Fruit fly (Drosophila melanogaster) whole organism, embryonic: ENCODE results near the gene CG13601.

Experiments
- Atf-2 ChIP-seq: fragments of 200-800 bp; sonication (Bioruptor generic); optimal IDR thresholded peaks from 2 replicates; lab custom pipeline; 2016; ENCODE audit warnings: missing biosample characterization, missing genetic modification characterization
- Awh ChIP-seq: fragments of 200-800 bp; sonication (Bioruptor generic); IDR thresholded peaks from 2 replicates; pipeline ENCODE4, ENCODE4 v1.3.6; 2022; ENCODE audit warnings: missing biosample characterization, missing genetic modification characterization
- CG10979 ChIP-seq: fragments of 200-800 bp; sonication (Bioruptor generic); optimal IDR thresholded peaks from 2 replicates; lab custom pipeline; 2018; ENCODE audit warnings: missing biosample characterization, mild to moderate bottlenecking, missing genetic modification characterization, moderate library complexity
- CG11085 ChIP-seq: fragments of 200-800 bp; sonication (Bioruptor generic); IDR thresholded peaks from 2 replicates; pipeline ENCODE4 v1.3.6; 2022; ENCODE audit warnings: missing biosample characterization, missing genetic modification characterization
- CG12659 ChIP-seq: fragments of 200-800 bp; sonication (Bioruptor generic); optimal IDR thresholded peaks from 3 replicates; lab custom pipeline; 2017; ENCODE audit warnings: mild to moderate bottlenecking, missing biosample characterization, missing genetic modification reagents, missing genetic modification characterization
- CG12942 ChIP-seq: fragments of 200-800 bp; sonication (Bioruptor generic); optimal IDR thresholded peaks from 3 replicates; lab custom pipeline; 2016; ENCODE audit warnings: missing biosample characterization, missing genetic modification characterization
- CG18011 ChIP-seq: fragments of 200-800 bp; sonication (Bioruptor generic); optimal IDR thresholded peaks from 2 replicates; lab custom pipeline; 2017; ENCODE audit warnings: missing biosample characterization, missing genetic modification characterization, mild to moderate bottlenecking, moderate library complexity, missing genotype
- CG18262 ChIP-seq: fragments of 200-800 bp; optimal IDR thresholded peaks from 3 replicates; lab custom pipeline; 2019; ENCODE audit warnings: missing biosample characterization, mild to moderate bottlenecking, missing genetic modification characterization, moderate library complexity
- CG3065 ChIP-seq: fragments of 200-800 bp; sonication (Bioruptor generic); optimal IDR thresholded peaks from 2 replicates; lab custom pipeline; 2016; ENCODE audit warnings: missing biosample characterization, missing genetic modification characterization
- CG3163 ChIP-seq: fragments of 200-800 bp; sonication (Bioruptor generic); optimal IDR thresholded peaks from 3 replicates; lab custom pipeline; 2016; ENCODE audit warnings: missing biosample characterization, missing genetic modification characterization
- CG34224 ChIP-seq: fragments of 200-800 bp; sonication (Bioruptor generic); IDR thresholded peaks from 3 replicates; pipeline ENCODE4 v1.3.6; 2022; ENCODE audit warnings: missing biosample characterization, missing genetic modification characterization; ENCODE audit not compliant: partially characterized antibody
- CG34376 ChIP-seq: fragments of 200-800 bp; sonication (Bioruptor generic); optimal IDR thresholded peaks from 2 replicates; lab custom pipeline; 2018; ENCODE audit warnings: missing biosample characterization, mild to moderate bottlenecking, missing genetic modification characterization
- CG3726 ChIP-seq: fragments of 200-800 bp; sonication (Bioruptor generic); IDR thresholded peaks from 3 replicates; pipeline ENCODE4, ENCODE4 v1.3.6; 2022; ENCODE audit warnings: missing biosample characterization, missing genetic modification characterization
- CG43689 ChIP-seq: fragments of 200-800 bp; sonication (Bioruptor generic); IDR thresholded peaks from 2 replicates; pipeline ENCODE4 v1.3.6; 2022; ENCODE audit warnings: missing biosample characterization, missing genetic modification characterization
- CG7987 ChIP-seq: fragments of 200-800 bp; sonication (Bioruptor generic); optimal IDR thresholded peaks from 2 replicates; lab custom pipeline; 2018; ENCODE audit warnings: missing biosample characterization, mild to moderate bottlenecking, missing genetic modification characterization, moderate library complexity
- CG8359 ChIP-seq: fragments of 200-800 bp; sonication (Bioruptor generic); optimal IDR thresholded peaks from 2 replicates; lab custom pipeline; 2017; ENCODE audit warnings: missing biosample characterization, mild to moderate bottlenecking, missing genetic modification characterization, borderline replicate concordance
- CG8944 ChIP-seq: fragments of 200-800 bp; sonication (Bioruptor generic); optimal IDR thresholded peaks from 3 replicates; lab custom pipeline; 2016; ENCODE audit warnings: missing biosample characterization, missing genetic modification characterization
- D ChIP-seq, 2 experiments: fragments of 200-800 bp in 1 of 2; fragments of >200 bp in 1 of 2; sonication (Bioruptor generic) in 1 of 2; optimal IDR thresholded peaks; 2 replicates in 1 of 2; 3 replicates in 1 of 2; lab custom pipeline; 2017; ENCODE audit warnings: mild to moderate bottlenecking in 1 of 2, missing biosample characterization in 1 of 2, missing genetic modification characterization in 1 of 2, missing genetic modification reagents in 1 of 2
- Drgx ChIP-seq: fragments of 200-800 bp; sonication (Bioruptor generic); IDR thresholded peaks from 2 replicates; pipeline ENCODE4 v1.3.6; 2022; ENCODE audit warnings: missing biosample characterization, missing genetic modification characterization
- E2f1 ChIP-seq: fragments of 200-800 bp; sonication (Bioruptor generic); IDR thresholded peaks from 2 replicates; pipeline ENCODE4 v1.3.6; 2022; ENCODE audit warnings: missing biosample characterization, missing genetic modification characterization
- Eip74EF ChIP-seq, 2 experiments: fragments of 200-800 bp in 1 of 2; fragments of >200 bp in 1 of 2; sonication (Bioruptor generic) in 1 of 2; optimal IDR thresholded peaks; 2 replicates each; lab custom pipeline; 2017 to 2019; ENCODE audit warnings: missing biosample characterization in 2 of 2, missing genetic modification characterization in 2 of 2, mild to moderate bottlenecking in 1 of 2, moderate library complexity in 1 of 2
- Hey ChIP-seq: fragments of 200-800 bp; sonication (Bioruptor generic); optimal IDR thresholded peaks from 3 replicates; lab custom pipeline; 2018; ENCODE audit warnings: missing biosample characterization, mild to moderate bottlenecking, missing genetic modification characterization
- Meics ChIP-seq: fragments of 200-800 bp; sonication (Bioruptor generic); optimal IDR thresholded peaks from 2 replicates; lab custom pipeline; 2017; ENCODE audit warnings: missing biosample characterization, mild to moderate bottlenecking, missing genetic modification characterization
- Nf-YC ChIP-seq: fragments of 200-800 bp; optimal IDR thresholded peaks from 3 replicates; lab custom pipeline; 2019; ENCODE audit warnings: missing biosample characterization, mild to moderate bottlenecking, missing genetic modification characterization, moderate library complexity
- Rfx ChIP-seq: fragments of 200-800 bp; sonication (Bioruptor generic); IDR thresholded peaks from 2 replicates; pipeline ENCODE4 v1.3.6; 2022; ENCODE audit warnings: missing biosample characterization, missing genetic modification characterization
- Six4 ChIP-seq: fragments of 200-800 bp; sonication (Bioruptor generic); optimal IDR thresholded peaks from 2 replicates; lab custom pipeline; 2016; ENCODE audit warnings: missing biosample characterization, missing genetic modification characterization
- Ssrp ChIP-seq: fragments of 200-800 bp; sonication (Bioruptor generic); optimal IDR thresholded peaks from 2 replicates; lab custom pipeline; 2018; ENCODE audit warnings: missing biosample characterization, mild to moderate bottlenecking, missing genetic modification characterization, moderate library complexity
- ara ChIP-seq: fragments of 200-800 bp; sonication (Bioruptor generic); IDR thresholded peaks from 2 replicates; pipeline ENCODE4 v1.3.6; 2022; ENCODE audit warnings: missing biosample characterization, missing genetic modification characterization
- bcd ChIP-seq: fragments of 200-800 bp; sonication (Bioruptor generic); optimal IDR thresholded peaks from 2 replicates; lab custom pipeline; 2017; ENCODE audit warnings: missing biosample characterization, mild to moderate bottlenecking, missing genetic modification characterization
- corto ChIP-seq: fragments of 200-800 bp; sonication (Bioruptor generic); optimal IDR thresholded peaks from 2 replicates; lab custom pipeline; 2016; ENCODE audit warnings: missing biosample characterization, mild to moderate bottlenecking, missing genetic modification characterization, moderate library complexity
- crc ChIP-seq: fragments of 200-800 bp; sonication (Bioruptor generic); optimal IDR thresholded peaks from 2 replicates; lab custom pipeline; 2016; ENCODE audit warnings: missing biosample characterization, missing genetic modification characterization
- crol ChIP-seq: fragments of 200-800 bp; sonication (Bioruptor generic); IDR thresholded peaks from 2 replicates; pipeline ENCODE4 v1.3.6; 2022; ENCODE audit warnings: missing biosample characterization, missing genetic modification characterization
- dati ChIP-seq: fragments of 200-800 bp; sonication (Bioruptor generic); IDR thresholded peaks from 2 replicates; pipeline ENCODE4 v1.3.6; 2022; ENCODE audit warnings: missing biosample characterization, missing genetic modification characterization
- dysf ChIP-seq: fragments of 200-800 bp; sonication (Bioruptor generic); IDR thresholded peaks from 3 replicates; pipeline ENCODE4 v1.3.6; 2022; ENCODE audit warnings: missing biosample characterization, missing genetic modification characterization
- emc ChIP-seq: fragments of 200-800 bp; sonication (Bioruptor generic); optimal IDR thresholded peaks from 2 replicates; lab custom pipeline; 2016; ENCODE audit warnings: missing biosample characterization, missing genetic modification characterization
- gce ChIP-seq: fragments of 200-800 bp; sonication (Bioruptor generic); IDR thresholded peaks from 3 replicates; pipeline ENCODE4 v1.3.6; 2022; ENCODE audit warnings: missing biosample characterization, missing genetic modification characterization
- gsb ChIP-seq: fragments of 200-800 bp; sonication (Bioruptor generic); IDR thresholded peaks from 2 replicates; pipeline ENCODE4 v1.3.6; 2022; ENCODE audit warnings: missing biosample characterization, missing genetic modification characterization
- her ChIP-seq: fragments of 200-800 bp; sonication (Bioruptor generic); optimal IDR thresholded peaks from 2 replicates; lab custom pipeline; 2016; ENCODE audit warnings: missing biosample characterization, missing genetic modification characterization
- kni ChIP-seq: fragments of 200-800 bp; sonication (Bioruptor generic); optimal IDR thresholded peaks from 3 replicates; lab custom pipeline; 2017; ENCODE audit warnings: mild to moderate bottlenecking, missing biosample characterization, missing genetic modification reagents, missing genetic modification characterization
- lbe ChIP-seq: fragments of 200-800 bp; sonication (Bioruptor generic); optimal IDR thresholded peaks from 2 replicates; lab custom pipeline; 2016; ENCODE audit warnings: missing biosample characterization, mild to moderate bottlenecking, missing genetic modification characterization
- lilli ChIP-seq: fragments of 200-800 bp; sonication (Bioruptor generic); optimal IDR thresholded peaks from 3 replicates; lab custom pipeline; 2016; ENCODE audit warnings: missing biosample characterization, missing genetic modification characterization
- luna ChIP-seq: fragments of 200-800 bp; sonication (Bioruptor generic); optimal IDR thresholded peaks from 2 replicates; lab custom pipeline; 2016; ENCODE audit warnings: missing biosample characterization, missing genetic modification characterization
- pan ChIP-seq, 4 experiments: fragments of >200 bp in 3 of 4; fragments of 200-800 bp in 1 of 4; sonication (Bioruptor generic) in 1 of 4; optimal IDR thresholded peaks in 3 of 4; IDR thresholded peaks in 1 of 4; 2 replicates each; pipeline versions ENCODE4 v1.3.6 to Lab custom; 2017 to 2022; ENCODE audit warnings: missing biosample characterization in 2 of 4, missing genetic modification characterization in 2 of 4, mixed read lengths in 1 of 4
- run ChIP-seq: fragments of 200-800 bp; sonication (Bioruptor generic); optimal IDR thresholded peaks from 3 replicates; lab custom pipeline; 2018; ENCODE audit warnings: missing biosample characterization, mild to moderate bottlenecking, missing genetic modification characterization
- scrt ChIP-seq: fragments of 200-800 bp; sonication (Bioruptor generic); optimal IDR thresholded peaks from 2 replicates; lab custom pipeline; 2018; ENCODE audit warnings: missing biosample characterization, mild to moderate bottlenecking, missing genetic modification characterization, moderate library complexity
- sug ChIP-seq: fragments of 200-800 bp; optimal IDR thresholded peaks from 2 replicates; lab custom pipeline; 2019; ENCODE audit warnings: missing biosample characterization, mild to moderate bottlenecking, missing genetic modification characterization, moderate library complexity
- tgo ChIP-seq: fragments of 200-800 bp; sonication (Bioruptor generic); IDR thresholded peaks from 3 replicates; pipeline ENCODE4 v1.3.6; 2022; ENCODE audit warnings: missing biosample characterization, missing genetic modification characterization
- tup ChIP-seq: fragments of 200-800 bp; sonication (Bioruptor generic); optimal IDR thresholded peaks from 2 replicates; lab custom pipeline; 2016; ENCODE audit warnings: missing biosample characterization, mild to moderate bottlenecking, missing genetic modification characterization, moderate library complexity
- zfh2 ChIP-seq: fragments of 200-800 bp; sonication (Bioruptor generic); optimal IDR thresholded peaks from 2 replicates; lab custom pipeline; 2016; ENCODE audit warnings: missing biosample characterization, missing genetic modification characterization

The CG13601 gene

dm6 chr3R:23920874-23921539 lies 6.4 kb downstream of the CG13601 start (continued):
- TF ChIP-seq CG10979 (tag; lab: Kevin White, UChicago) (no peak), run (peak; percentile 20), emc (GFP tag; lab: Kevin White, UChicago) (no peak), Ssrp (tag; lab: Kevin White, UChicago) (no peak), corto (no peak), E2f1 (GFP tag; lab: Robert Waterston, UW) (peak; percentile 56; the same call in 1 of the 2 replicates), luna (GFP tag; lab: Kevin White, UChicago) (no peak), CG7987 (GFP tag; lab: Kevin White, UChicago) (peak; percentile 11), lilli (GFP tag; lab: Kevin White, UChicago) (peak; percentile 44), CG12942 (no peak), CG3065 (GFP tag; lab: Kevin White, UChicago) (no peak), CG34224 (GFP tag; lab: Robert Waterston, UW) (no peak), lbe (GFP tag; lab: Kevin White, UChicago) (no peak), Six4 (GFP tag; lab: Kevin White, UChicago) (no peak), ara (GFP tag; lab: Robert Waterston, UW) (peak; percentile 72), CG8359 (no peak), Hey (tag; lab: Kevin White, UChicago) (peak; percentile 14), CG18011 (GFP tag; lab: Kevin White, UChicago) (peak; percentile 17), Rfx (GFP tag; lab: Robert Waterston, UW) (peak; percentile 90), scrt (GFP tag; lab: Kevin White, UChicago) (peak; percentile 43), kni (GFP tag; lab: Kevin White, UChicago) (peak; percentile 44), dysf (peak; percentile 75), CG43689 (GFP tag; lab: Robert Waterston, UW) (no peak), CG11085 (peak; percentile 46; the same call in 1 of the 2 replicates), Atf-2 (no peak), Nf-YC (peak; percentile 32), CG18262 (tag; lab: Kevin White, UChicago) (no peak), crol (peak; percentile 35), Awh (GFP tag; lab: Robert Waterston, UW) (peak; percentile 64), dati (no peak), sug (tag; lab: Kevin White, UChicago) (peak; percentile 70), Eip74EF (GFP tag; optimal IDR thresholded peaks at IDR 0.05; lab: Kevin White, UChicago) (peak in 1 of 2 experiments; percentile 65), pan (optimal IDR thresholded peaks at IDR 0.05; lab: Kevin White, UChicago) (no peak), pan (GFP tag; optimal IDR thresholded peaks at IDR 0.05 in 1 of 2, IDR thresholded peaks at IDR 0.05 in 1 of 2) (peak in 1 of 2 experiments; percentile 38), CG3163 (GFP tag; lab: Kevin White, UChicago) (peak; percentile 9), bcd (GFP tag; lab: Kevin White, UChicago) (peak; percentile 36), tgo (peak; percentile 55), CG8944 (GFP tag; lab: Kevin White, UChicago) (peak; percentile 10), zfh2 (peak; percentile 74), D (optimal IDR thresholded peaks at IDR 0.05; lab: Kevin White, UChicago) (no peak), D (GFP tag; optimal IDR thresholded peaks at IDR 0.05; lab: Kevin White, UChicago) (no peak), gce (no peak), CG3726 (GFP tag; lab: Robert Waterston, UW) (no peak), her (GFP tag; lab: Kevin White, UChicago) (peak; percentile 76), Drgx (GFP tag; lab: Robert Waterston, UW) (peak; percentile 50; the same call in 1 of the 2 replicates), gsb (GFP tag; lab: Robert Waterston, UW) (peak; percentile 71), tup (GFP tag; lab: Kevin White, UChicago) (no peak), crc (GFP tag; lab: Kevin White, UChicago) (peak; percentile 8), CG34376 (peak; percentile 55), Meics (peak; percentile 59), CG12659 (peak; percentile 51)
- TF ChIP-seq, all 482 proteins: peak for 207
